Fruit fly (Drosophila melanogaster) whole organism, adult: ENCODE data around the gene Tsf2.

Experiments
- CG11617 ChIP-seq: fragments of 200-800 bp; sonication (Bioruptor generic); optimal IDR thresholded peaks from 2 replicates; lab custom pipeline; 2017; ENCODE audit warnings: mild to moderate bottlenecking, missing biosample characterization, missing genetic modification reagents, missing genetic modification characterization
- CG12768 ChIP-seq: fragments of 200-800 bp; sonication (Bioruptor generic); optimal IDR thresholded peaks from 2 replicates; lab custom pipeline; 2017; ENCODE audit warnings: missing biosample characterization, missing genetic modification characterization, mild to moderate bottlenecking, moderate library complexity, missing genetic modification reagents
- CG14711 ChIP-seq: fragments of 200-800 bp; sonication (Bioruptor generic); optimal IDR thresholded peaks from 2 replicates; lab custom pipeline; 2018; ENCODE audit warnings: missing biosample characterization, mild to moderate bottlenecking, missing genetic modification characterization, moderate library complexity
- CG1620 ChIP-seq: fragments of 200-800 bp; sonication (Bioruptor generic); optimal IDR thresholded peaks from 2 replicates; lab custom pipeline; 2016; ENCODE audit warnings: missing biosample characterization, missing genetic modification characterization
- CG33017 ChIP-seq: fragments of 200-800 bp; sonication (Bioruptor generic); optimal IDR thresholded peaks from 2 replicates; lab custom pipeline; 2018; ENCODE audit warnings: missing biosample characterization, mild to moderate bottlenecking, missing genetic modification characterization, moderate library complexity
- CG5204 ChIP-seq: fragments of 200-800 bp; sonication (Bioruptor generic); optimal IDR thresholded peaks from 2 replicates; lab custom pipeline; 2016; ENCODE audit warnings: missing biosample characterization, missing genetic modification characterization
- CG7045 ChIP-seq: fragments of 200-800 bp; sonication (Bioruptor generic); optimal IDR thresholded peaks from 2 replicates; lab custom pipeline; 2017; ENCODE audit warnings: missing biosample characterization, mild to moderate bottlenecking, missing genetic modification characterization
- CG7101 ChIP-seq: fragments of 200-800 bp; sonication (Bioruptor generic); optimal IDR thresholded peaks from 2 replicates; lab custom pipeline; 2018; ENCODE audit warnings: missing biosample characterization, mild to moderate bottlenecking, missing genetic modification characterization, moderate library complexity
- Clk ChIP-seq: fragments of 200-800 bp; sonication (Bioruptor generic); optimal IDR thresholded peaks from 2 replicates; lab custom pipeline; 2017; ENCODE audit warnings: missing biosample characterization, missing genetic modification characterization
- Crg-1 ChIP-seq: fragments of 200-800 bp; sonication (Bioruptor generic); optimal IDR thresholded peaks from 2 replicates; lab custom pipeline; 2016; ENCODE audit warnings: missing biosample characterization, missing genetic modification characterization
- Hr96 ChIP-seq: fragments of 200-800 bp; sonication (Bioruptor generic); optimal IDR thresholded peaks from 2 replicates; lab custom pipeline; 2016; ENCODE audit warnings: missing biosample characterization, missing genetic modification characterization
- Mnt ChIP-seq: fragments of 200-800 bp; sonication (Bioruptor generic); optimal IDR thresholded peaks from 2 replicates; lab custom pipeline; 2016; ENCODE audit warnings: missing biosample characterization, mild to moderate bottlenecking, missing genetic modification characterization
- bab1 ChIP-seq: fragments of 200-800 bp; sonication (Bioruptor generic); optimal IDR thresholded peaks from 3 replicates; lab custom pipeline; 2019; ENCODE audit warnings: missing biosample characterization, mild to moderate bottlenecking, missing genetic modification characterization, moderate library complexity
- cic ChIP-seq: fragments of 200-800 bp; sonication (Bioruptor generic); optimal IDR thresholded peaks from 2 replicates; lab custom pipeline; 2017; ENCODE audit warnings: missing biosample characterization, mild to moderate bottlenecking, missing genetic modification characterization, moderate library complexity
- cnc ChIP-seq, 2 experiments: fragments of >200 bp; optimal IDR thresholded peaks; 2 replicates each; lab custom pipeline; 2017
- kay ChIP-seq: fragments of 200-800 bp; sonication (Bioruptor generic); peaks from one replicate; lab custom pipeline; 2016; ENCODE audit warnings: missing biosample characterization, missing genetic modification characterization, borderline replicate concordance
- ovo ChIP-seq: fragments of 200-800 bp; sonication (Bioruptor generic); optimal IDR thresholded peaks from 2 replicates; lab custom pipeline; 2016; ENCODE audit warnings: missing biosample characterization, missing genetic modification characterization
- pad ChIP-seq: fragments of 200-800 bp; sonication (Bioruptor generic); optimal IDR thresholded peaks from 3 replicates; lab custom pipeline; 2017; ENCODE audit warnings: missing biosample characterization, missing genetic modification characterization, mild to moderate bottlenecking, moderate library complexity, missing genetic modification reagents
- tj ChIP-seq: fragments of 200-800 bp; sonication (Bioruptor generic); optimal IDR thresholded peaks from 3 replicates; lab custom pipeline; 2017; ENCODE audit warnings: missing biosample characterization, mild to moderate bottlenecking, missing genetic modification characterization, moderate library complexity
- toe ChIP-seq: fragments of 200-800 bp; sonication (Bioruptor generic); optimal IDR thresholded peaks from 2 replicates; lab custom pipeline; 2016; ENCODE audit warnings: missing biosample characterization, missing genetic modification characterization

Gene Tsf2

DNA sequence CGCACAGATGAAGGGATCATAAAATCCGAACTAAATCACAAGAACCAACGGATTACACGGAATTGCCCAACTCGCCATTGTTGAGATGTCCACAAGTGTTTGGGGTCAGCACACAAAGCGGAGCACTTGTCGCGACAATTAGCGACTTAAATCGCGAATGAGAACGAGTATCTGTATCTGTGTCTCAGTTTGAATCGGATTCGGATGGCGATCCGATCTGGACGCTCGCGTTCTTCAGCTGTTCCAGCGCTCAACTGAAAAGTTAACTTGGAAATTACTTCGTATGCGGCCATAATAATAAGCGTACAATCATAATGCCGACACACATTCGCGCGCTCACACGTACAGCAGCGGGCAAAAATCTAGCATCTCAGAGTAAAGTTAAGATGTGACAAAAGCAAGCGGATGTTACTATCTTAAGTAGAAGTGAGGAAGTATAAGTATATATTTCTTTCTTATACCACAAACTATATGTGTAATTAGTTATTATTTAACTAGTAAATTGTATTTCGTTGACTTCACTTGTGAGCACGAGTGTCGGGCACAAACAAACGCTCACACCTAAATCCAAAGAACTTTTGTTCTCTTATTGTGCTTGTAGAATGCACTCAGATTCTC lies 43.0 kb downstream of the Tsf2 start, which contains the start of gene CG10660:
TSS of gene CG10660 (minus strand) at position 259 of the 618 bp plus-strand sequence.
- TF ChIP-seq CG5204 (GFP tag; lab: Kevin White, UChicago) = peak; percentile 89
- peak; percentile 86 for TF ChIP-seq CG11617 (GFP tag; lab: Kevin White, UChicago)
- peak; percentile 95 for TF ChIP-seq kay (GFP tag; lab: Kevin White, UChicago)
- peak; percentile 66 for TF ChIP-seq tj (GFP tag; lab: Kevin White, UChicago)
- TF ChIP-seq CG1620 = peak; percentile 54
- TF ChIP-seq pad (GFP tag; lab: Kevin White, UChicago) = peak; percentile 58
- peak; percentile 88 for TF ChIP-seq CG7045 (GFP tag; lab: Kevin White, UChicago)
- peak; percentile 94 for TF ChIP-seq CG7101
- peak; percentile 56 for TF ChIP-seq Crg-1 (GFP tag; lab: Kevin White, UChicago)
- TF ChIP-seq Hr96 (GFP tag; lab: Kevin White, UChicago) = peak; percentile 64
- peak; percentile 89 for TF ChIP-seq CG14711 (tag; lab: Kevin White, UChicago)
- TF ChIP-seq cnc (optimal IDR thresholded peaks at IDR 0.05; lab: Kevin White, UChicago) = no peak
- peak; percentile 88 for TF ChIP-seq bab1 (GFP tag; lab: Kevin White, UChicago)
- no peak for TF ChIP-seq ovo (GFP tag; lab: Kevin White, UChicago)
- peak; percentile 90 for TF ChIP-seq CG12768 (GFP tag; lab: Kevin White, UChicago)
- TF ChIP-seq Mnt = peak; percentile 68
- TF ChIP-seq toe (GFP tag; lab: Kevin White, UChicago) = peak; percentile 58
- TF ChIP-seq cic (GFP tag; lab: Kevin White, UChicago) = peak; percentile 47
- TF ChIP-seq Clk (GFP tag; lab: Kevin White, UChicago) = peak; percentile 74
- TF ChIP-seq CG33017 = peak; percentile 96

DNA sequence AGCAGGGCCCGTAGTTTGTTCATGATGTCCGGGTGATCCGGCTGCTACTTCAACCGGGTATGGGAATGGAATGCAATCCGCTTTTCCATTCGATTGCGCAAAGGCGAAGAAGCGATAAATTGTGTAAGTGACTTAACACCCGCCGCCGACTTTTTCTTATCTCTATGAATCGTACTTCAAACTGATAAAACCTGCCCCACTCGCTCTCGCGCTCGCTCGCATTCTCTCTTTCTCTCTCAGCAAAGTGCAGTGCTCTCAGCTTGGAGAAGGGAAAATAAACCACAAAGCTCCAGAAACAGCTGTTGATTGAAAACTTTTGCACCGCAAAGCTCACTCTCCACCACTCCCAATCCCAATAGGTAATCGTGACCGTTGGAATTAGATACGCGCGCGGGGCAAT lies 43.6 kb downstream of the Tsf2 start:
- no peak for TF ChIP-seq ovo (GFP tag; lab: Kevin White, UChicago)
- no peak for TF ChIP-seq CG14711 (tag; lab: Kevin White, UChicago)
- TF ChIP-seq CG7101 = no peak
- TF ChIP-seq CG1620 = no peak
- no peak for TF ChIP-seq Clk (GFP tag; lab: Kevin White, UChicago)
- no peak for TF ChIP-seq CG12768 (GFP tag; lab: Kevin White, UChicago)
- TF ChIP-seq kay (GFP tag; lab: Kevin White, UChicago) = no peak
- no peak for TF ChIP-seq CG5204 (GFP tag; lab: Kevin White, UChicago)

DNA sequence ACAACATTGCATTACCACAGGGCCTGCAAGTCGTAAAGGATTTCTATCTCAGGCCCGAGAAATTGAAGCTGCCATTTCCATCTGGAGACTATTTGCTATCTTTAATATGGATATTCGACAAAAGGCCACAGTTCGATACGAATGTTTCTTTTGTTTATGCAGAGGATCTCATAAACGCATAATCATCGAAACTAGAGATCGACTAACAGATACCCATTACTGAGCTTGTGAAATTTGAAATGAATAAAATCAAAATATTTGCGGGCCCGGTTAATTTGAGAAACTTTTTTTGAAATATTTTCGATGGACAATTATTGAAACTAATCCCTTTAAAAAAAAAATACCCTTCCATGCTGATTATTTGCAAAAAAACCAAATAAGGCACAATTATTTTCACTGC lies 47.3 kb downstream of the Tsf2 start:
- no peak for TF ChIP-seq CG1620
- TF ChIP-seq pad (GFP tag; lab: Kevin White, UChicago) = no peak

DNA sequence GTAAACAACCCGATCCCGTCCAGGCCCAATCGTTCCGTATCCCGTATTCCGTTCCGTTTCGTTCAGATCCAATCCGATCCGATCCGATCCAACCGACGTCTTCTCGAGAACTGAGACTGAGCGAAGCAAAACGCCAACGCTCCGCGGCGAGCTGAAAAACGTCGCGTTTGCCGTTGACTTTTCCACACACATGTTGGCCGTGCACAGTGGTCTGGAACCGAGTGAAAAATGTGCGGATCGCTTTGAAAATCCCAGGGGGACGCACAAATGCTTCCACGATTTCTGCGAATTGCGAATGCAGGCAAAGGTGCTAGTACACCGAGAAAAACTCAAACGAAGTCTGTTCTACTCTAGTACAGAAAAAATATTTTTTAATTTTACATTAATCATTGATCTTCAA lies 48.6 kb downstream of the Tsf2 start, which contains the start of gene CG10663:
TSS of gene CG10663 (minus strand) at position 88 of the 400 bp plus-strand sequence.
- TF ChIP-seq CG7101 = no peak
- no peak for TF ChIP-seq tj (GFP tag; lab: Kevin White, UChicago)
- TF ChIP-seq CG7045 (GFP tag; lab: Kevin White, UChicago) = no peak
- no peak for TF ChIP-seq cic (GFP tag; lab: Kevin White, UChicago)
- TF ChIP-seq kay (GFP tag; lab: Kevin White, UChicago) = no peak
- no peak for TF ChIP-seq bab1 (GFP tag; lab: Kevin White, UChicago)
- TF ChIP-seq CG12768 (GFP tag; lab: Kevin White, UChicago) = no peak
- TF ChIP-seq Hr96 (GFP tag; lab: Kevin White, UChicago) = no peak

DNA sequence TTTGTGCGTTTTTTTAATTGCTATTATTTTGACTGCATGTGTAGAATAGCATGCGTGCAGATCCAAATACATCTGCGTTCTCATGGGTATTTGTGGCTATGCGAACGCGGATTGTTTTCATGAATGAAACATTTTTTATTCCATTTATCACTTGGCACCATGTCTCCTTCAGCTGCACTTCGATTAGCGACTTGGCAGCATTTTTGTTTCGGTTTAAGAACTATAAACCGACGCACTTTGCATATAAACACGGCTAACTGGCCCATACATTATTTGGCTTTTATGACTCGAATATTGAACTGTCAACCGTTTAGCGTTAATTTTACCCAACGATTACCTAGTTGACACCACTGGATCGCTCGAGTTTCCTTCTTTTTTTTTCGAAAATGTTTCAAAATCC lies 49.1 kb downstream of the Tsf2 start:
- TF ChIP-seq kay (GFP tag; lab: Kevin White, UChicago) (no peak), CG1620 (no peak), toe (GFP tag; lab: Kevin White, UChicago) (no peak), bab1 (GFP tag; lab: Kevin White, UChicago) (no peak), CG33017 (no peak), CG12768 (GFP tag; lab: Kevin White, UChicago) (no peak), CG14711 (tag; lab: Kevin White, UChicago) (no peak), tj (GFP tag; lab: Kevin White, UChicago) (no peak), Mnt (no peak), Clk (GFP tag; lab: Kevin White, UChicago) (no peak), Crg-1 (GFP tag; lab: Kevin White, UChicago) (no peak), CG5204 (GFP tag; lab: Kevin White, UChicago) (no peak), Hr96 (GFP tag; lab: Kevin White, UChicago) (no peak)

DNA sequence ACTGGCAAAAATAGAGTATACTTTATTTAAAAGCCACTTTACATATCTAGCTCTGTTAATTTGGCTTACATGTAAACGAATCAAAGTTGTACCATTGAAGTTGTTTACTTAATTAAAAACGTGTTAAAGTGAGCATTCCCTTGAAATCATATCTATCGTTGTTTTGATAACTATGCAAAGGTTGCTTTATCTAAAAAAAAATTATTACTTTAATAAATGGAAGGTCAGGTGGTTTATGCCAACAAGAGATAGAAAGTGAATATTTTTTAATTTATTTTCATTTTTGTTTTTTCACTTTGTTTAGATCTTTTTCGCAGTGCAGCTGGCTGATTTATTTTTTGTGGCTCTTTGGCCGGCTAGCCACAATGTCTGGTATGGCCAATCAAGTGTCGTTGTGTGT lies 50.6 kb downstream of the Tsf2 start:
- TF ChIP-seq CG7045 (GFP tag; lab: Kevin White, UChicago) (no peak), cnc (optimal IDR thresholded peaks at IDR 0.05; lab: Kevin White, UChicago) (no peak), CG33017 (no peak), CG12768 (GFP tag; lab: Kevin White, UChicago) (no peak), CG5204 (GFP tag; lab: Kevin White, UChicago) (no peak), Mnt (no peak), bab1 (GFP tag; lab: Kevin White, UChicago) (peak; percentile 19), CG14711 (tag; lab: Kevin White, UChicago) (no peak), kay (GFP tag; lab: Kevin White, UChicago) (peak; percentile 21), CG11617 (GFP tag; lab: Kevin White, UChicago) (no peak), CG1620 (no peak), cic (GFP tag; lab: Kevin White, UChicago) (no peak)
